Worm (Caenorhabditis elegans) whole organism, young adult: ENCODE measurements around the gene C05E11.6.

Source experiments
- F52B5.7 ChIP-seq: sonication (generic microtip); optimal IDR thresholded peaks from 2 replicates; lab custom pipeline; 2016; ENCODE audit warnings: mild to moderate bottlenecking, missing genetic modification characterization, missing compliant biosample characterization
- ZK185.1 ChIP-seq: sonication (generic microtip); optimal IDR thresholded peaks from 2 replicates; lab custom pipeline; 2016; ENCODE audit warnings: mild to moderate bottlenecking, missing genetic modification characterization, missing compliant biosample characterization; ENCODE audit not compliant: poor library complexity, severe bottlenecking
- ama-1 ChIP-seq, 3 experiments: fragments of 150-350 bp in 1 of 3; sonication (generic microtip) in 2 of 3; optimal IDR thresholded peaks; 2 replicates each; lab custom pipeline; 2014 to 2018; ENCODE audit warnings: missing biosample characterization in 2 of 3, missing genetic modification characterization in 2 of 3, missing genetic modification reagents in 2 of 3
- rec-8 ChIP-seq, 2 experiments: sonication (generic microtip); optimal IDR thresholded peaks; 2 replicates each; lab custom pipeline; 2016; ENCODE audit warnings: mild to moderate bottlenecking in 2 of 2, missing genetic modification characterization in 2 of 2, missing genetic modification reagents in 2 of 2, missing genotype in 2 of 2, missing biosample characterization in 1 of 2, missing compliant biosample characterization in 1 of 2, moderate library complexity in 1 of 2
- sdz-38 ChIP-seq: sonication (generic microtip); optimal IDR thresholded peaks from 2 replicates; lab custom pipeline; 2016; ENCODE audit warnings: missing genotype, missing genetic modification characterization, missing compliant biosample characterization
- snpc-3.4 ChIP-seq: sonication (generic microtip); optimal IDR thresholded peaks from 2 replicates; lab custom pipeline; 2017; ENCODE audit warnings: missing genetic modification characterization, mild to moderate bottlenecking, missing compliant biosample characterization, antibody characterized with exemption, moderate library complexity, missing genotype, missing genetic modification reagents

DNA sequence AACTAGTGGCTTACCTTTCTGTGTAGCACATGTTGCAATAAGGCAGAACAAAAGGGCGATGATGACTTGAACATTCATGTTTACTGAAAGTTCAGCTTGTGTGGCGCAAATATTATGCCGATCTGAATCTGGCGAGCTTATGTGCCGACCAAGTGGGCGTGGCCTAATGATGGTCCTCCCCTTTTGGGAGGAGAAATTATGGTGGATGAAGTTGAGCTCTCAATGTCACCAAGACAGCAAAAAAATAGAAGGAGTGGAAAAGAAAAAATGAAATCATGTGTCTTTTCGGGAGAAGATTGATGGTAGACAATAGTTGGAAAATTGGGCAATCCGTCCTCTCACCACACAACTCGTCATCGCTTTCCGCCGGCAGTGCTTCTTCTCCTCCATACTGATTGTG lies 30.3 kb downstream of the C05E11.6 start, which contains the start of gene flp-12:
- TF ChIP-seq rec-8 (tag; optimal IDR thresholded peaks at IDR 0.05; lab: Kevin White, UChicago) (no peak), F52B5.7 (no peak), snpc-3.4 (tag; lab: Kevin White, UChicago) (no peak), ama-1 (optimal IDR thresholded peaks at IDR 0.05; lab: Kevin White, UChicago) (no peak), ama-1 (GFP tag; optimal IDR thresholded peaks at IDR 0.05; lab: Kevin White, UChicago) (no peak), ZK185.1 (tag; lab: Kevin White, UChicago) (no peak), sdz-38 (tag; lab: Kevin White, UChicago) (no peak)
